Worm (Caenorhabditis elegans): ENCODE results near the gene Y43F8B.7.

ce11 chrV:19502579-19503151 lies 12.1 kb downstream of the Y43F8B.7 start, which contains the start of gene Y43F8B.3:
- TF ChIP-seq ces-1 (GFP tag; optimal IDR thresholded peaks at IDR 0.05) (no peak), nhr-237 (tag; optimal IDR thresholded peaks at IDR 0.05) (no peak), elt-1 (tag; optimal IDR thresholded peaks at IDR 0.05; ENCODE audit: borderline replicate concordance, insufficient read depth) (no peak), mep-1 (tag; optimal IDR thresholded peaks at IDR 0.05) (no peak), lsy-2 (tag; optimal IDR thresholded peaks at IDR 0.05) (no peak), pha-4 (tag; optimal IDR thresholded peaks at IDR 0.05) (no peak), unc-62 (GFP tag; optimal IDR thresholded peaks at IDR 0.05) (no peak), elt-3 (tag; optimal IDR thresholded peaks at IDR 0.05) (no peak), nhr-12 (tag; optimal IDR thresholded peaks at IDR 0.05) (no peak), zip-8 (tag; optimal IDR thresholded peaks at IDR 0.05) (no peak), mab-5 (tag; optimal IDR thresholded peaks at IDR 0.05) (no peak)

Data from whole organism, mixed stage, embryonic.